Worm (Caenorhabditis elegans) whole organism, midembryonic: ENCODE results near the gene srh-92.

Experiments
- cog-1 ChIP-seq: sonication (generic microtip); optimal IDR thresholded peaks from 2 replicates; lab custom pipeline; 2016; ENCODE audit warnings: missing genetic modification characterization, missing compliant biosample characterization
- tab-1 ChIP-seq: fragments of 200-800 bp; sonication (Bioruptor generic); IDR thresholded peaks from 2 replicates; pipeline ENCODE4 v1.3.6; 2022; ENCODE audit warnings: missing genetic modification characterization, missing compliant biosample characterization

DNA sequence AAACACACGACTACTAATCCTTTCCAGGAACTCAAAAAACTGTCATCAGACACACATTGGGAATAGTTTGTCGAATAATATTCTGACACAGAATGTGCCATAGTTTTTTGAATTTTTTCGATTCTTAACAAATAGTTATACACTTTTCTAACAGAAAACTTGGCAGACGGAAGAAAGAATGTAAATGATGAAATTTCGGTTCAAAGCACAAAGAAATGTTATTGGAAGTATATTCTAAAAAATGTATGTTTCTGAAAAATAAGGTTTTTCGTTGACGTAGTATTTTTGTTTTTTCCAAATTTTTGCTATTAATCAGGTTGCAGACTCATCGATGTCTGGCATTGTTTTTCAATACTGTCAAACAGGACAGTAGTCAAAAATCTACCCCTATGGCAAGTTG lies at the start of gene srh-92:
- no peak for TF ChIP-seq cog-1 (tag; lab: Kevin White, UChicago)
- no peak for TF ChIP-seq tab-1 (GFP tag; lab: Robert Waterston, UW)
